Fruit fly (Drosophila melanogaster) whole organism, embryonic: ENCODE measurements around the gene CecA1.

Experiments
- Bdp1 ChIP-seq: fragments of 200-800 bp; sonication (Bioruptor generic); optimal IDR thresholded peaks from 3 replicates; lab custom pipeline; 2016; ENCODE audit warnings: missing biosample characterization, missing genetic modification characterization
- CG10431 ChIP-seq: fragments of 200-800 bp; sonication (Bioruptor generic); optimal IDR thresholded peaks from 3 replicates; lab custom pipeline; 2018; ENCODE audit warnings: missing biosample characterization, mild to moderate bottlenecking, missing genetic modification characterization
- CG10462 ChIP-seq: fragments of 200-800 bp; sonication (Bioruptor generic); optimal IDR thresholded peaks from 2 replicates; lab custom pipeline; 2016; ENCODE audit warnings: missing biosample characterization, missing genetic modification characterization
- CG11247 ChIP-seq: fragments of 200-800 bp; sonication (Bioruptor generic); IDR thresholded peaks from 2 replicates; pipeline ENCODE4 v1.3.6; 2022; ENCODE audit warnings: missing biosample characterization, missing genetic modification characterization
- CG1233 ChIP-seq: fragments of 200-800 bp; sonication (Bioruptor generic); optimal IDR thresholded peaks from 4 replicates; lab custom pipeline; 2018; ENCODE audit warnings: missing biosample characterization, mild to moderate bottlenecking, missing genetic modification characterization
- CG12942 ChIP-seq: fragments of 200-800 bp; sonication (Bioruptor generic); optimal IDR thresholded peaks from 3 replicates; lab custom pipeline; 2016; ENCODE audit warnings: missing biosample characterization, missing genetic modification characterization
- CG13287 ChIP-seq: fragments of 200-800 bp; sonication (Bioruptor generic); IDR thresholded peaks from 2 replicates; pipeline ENCODE4 v1.3.6; 2022; ENCODE audit warnings: missing biosample characterization, missing genetic modification characterization; ENCODE audit not compliant: partially characterized antibody
- CG14050 ChIP-seq: fragments of 200-800 bp; sonication (Bioruptor generic); IDR thresholded peaks from 3 replicates; pipeline ENCODE4 v1.3.6; 2022; ENCODE audit warnings: missing biosample characterization, missing genetic modification characterization
- CG14860 ChIP-seq: fragments of 200-800 bp; sonication (Bioruptor generic); IDR thresholded peaks from 3 replicates; pipeline ENCODE4 v1.3.6; 2022; ENCODE audit warnings: missing biosample characterization, missing genetic modification characterization; ENCODE audit not compliant: partially characterized antibody
- CG1529 ChIP-seq: fragments of 200-800 bp; sonication (Bioruptor generic); optimal IDR thresholded peaks from 3 replicates; lab custom pipeline; 2018; ENCODE audit warnings: missing biosample characterization, missing genetic modification characterization
- CG1603 ChIP-seq: fragments of 200-800 bp; sonication (Bioruptor generic); optimal IDR thresholded peaks from 2 replicates; lab custom pipeline; 2019; ENCODE audit warnings: missing biosample characterization, mild to moderate bottlenecking, missing genetic modification characterization, moderate library complexity
- CG16813 ChIP-seq: fragments of 200-800 bp; sonication (Bioruptor generic); IDR thresholded peaks from 3 replicates; pipeline ENCODE4 v1.3.6; 2022; ENCODE audit warnings: missing biosample characterization, missing genetic modification characterization; ENCODE audit not compliant: partially characterized antibody
- CG16815 ChIP-seq: fragments of 200-800 bp; sonication (Bioruptor generic); optimal IDR thresholded peaks from 3 replicates; lab custom pipeline; 2017; ENCODE audit warnings: missing biosample characterization, mild to moderate bottlenecking, missing genetic modification characterization
- CG18011 ChIP-seq: fragments of 200-800 bp; sonication (Bioruptor generic); optimal IDR thresholded peaks from 2 replicates; lab custom pipeline; 2017; ENCODE audit warnings: missing biosample characterization, missing genetic modification characterization, mild to moderate bottlenecking, moderate library complexity, missing genotype
- CG2712 ChIP-seq: fragments of 200-800 bp; optimal IDR thresholded peaks from 3 replicates; lab custom pipeline; 2019; ENCODE audit warnings: missing biosample characterization, mild to moderate bottlenecking, missing genetic modification characterization, moderate library complexity
- CG31441 ChIP-seq: fragments of 200-800 bp; sonication (Bioruptor generic); IDR thresholded peaks from 2 replicates; pipeline ENCODE4 v1.3.6; 2022; ENCODE audit warnings: missing biosample characterization, missing genetic modification characterization
- CG32772 ChIP-seq: fragments of 200-800 bp; sonication (Bioruptor generic); IDR thresholded peaks from 2 replicates; pipeline ENCODE4 v1.3.6; 2022; ENCODE audit warnings: missing biosample characterization, missing genetic modification characterization
- CG4328 ChIP-seq: fragments of 200-800 bp; sonication (Bioruptor generic); optimal IDR thresholded peaks from 3 replicates; lab custom pipeline; 2017; ENCODE audit warnings: missing biosample characterization, missing genetic modification reagents, missing genetic modification characterization
- CG4820 ChIP-seq: fragments of 200-800 bp; sonication (Bioruptor generic); optimal IDR thresholded peaks from 3 replicates; lab custom pipeline; 2016; ENCODE audit warnings: missing biosample characterization, missing genetic modification characterization
- CG6272 ChIP-seq: fragments of 200-800 bp; sonication (Bioruptor generic); IDR thresholded peaks from 2 replicates; pipeline ENCODE4 v1.3.6; 2022; ENCODE audit warnings: missing biosample characterization, missing genetic modification characterization
- CG6791 ChIP-seq: fragments of 200-800 bp; sonication (Bioruptor generic); IDR thresholded peaks from 3 replicates; pipeline ENCODE4 v1.3.6; 2022; ENCODE audit warnings: missing biosample characterization, missing genetic modification characterization; ENCODE audit not compliant: partially characterized antibody
- CG7745 ChIP-seq: fragments of 200-800 bp; sonication (Bioruptor generic); optimal IDR thresholded peaks from 2 replicates; lab custom pipeline; 2018; ENCODE audit warnings: missing biosample characterization, mild to moderate bottlenecking, missing genetic modification characterization, moderate library complexity
- CHES-1-like ChIP-seq: fragments of 200-800 bp; sonication (Bioruptor generic); optimal IDR thresholded peaks from 2 replicates; lab custom pipeline; 2016; ENCODE audit warnings: missing biosample characterization, missing genetic modification characterization
- Drgx ChIP-seq: fragments of 200-800 bp; sonication (Bioruptor generic); IDR thresholded peaks from 2 replicates; pipeline ENCODE4 v1.3.6; 2022; ENCODE audit warnings: missing biosample characterization, missing genetic modification characterization
- E2f1 ChIP-seq: fragments of 200-800 bp; sonication (Bioruptor generic); IDR thresholded peaks from 2 replicates; pipeline ENCODE4 v1.3.6; 2022; ENCODE audit warnings: missing biosample characterization, missing genetic modification characterization
- Fer1 ChIP-seq: fragments of 200-800 bp; sonication (Bioruptor generic); optimal IDR thresholded peaks from 2 replicates; lab custom pipeline; 2017; ENCODE audit warnings: missing biosample characterization, mild to moderate bottlenecking, missing genetic modification characterization
- Gug ChIP-seq: fragments of 200-800 bp; sonication (Bioruptor generic); IDR thresholded peaks from 4 replicates; pipeline ENCODE4 v1.3.6; 2022; ENCODE audit warnings: missing biosample characterization, missing genetic modification characterization
- Hr78 ChIP-seq, 2 experiments: fragments of 200-800 bp in 1 of 2; fragments of >200 bp in 1 of 2; sonication (Bioruptor generic) in 1 of 2; optimal IDR thresholded peaks; 2 replicates each; lab custom pipeline; 2017 to 2019; ENCODE audit warnings: missing biosample characterization in 2 of 2, missing genetic modification characterization in 2 of 2, mild to moderate bottlenecking in 1 of 2, moderate library complexity in 1 of 2
- Max ChIP-seq: fragments of 200-800 bp; sonication (Bioruptor generic); optimal IDR thresholded peaks from 2 replicates; lab custom pipeline; 2016; ENCODE audit warnings: missing biosample characterization, mild to moderate bottlenecking, missing genetic modification characterization
- Oli ChIP-seq: fragments of 200-800 bp; sonication (Bioruptor generic); optimal IDR thresholded peaks from 2 replicates; lab custom pipeline; 2018; ENCODE audit warnings: missing biosample characterization, mild to moderate bottlenecking, missing genetic modification characterization, moderate library complexity
- Sin3A ChIP-seq: fragments of >200 bp; optimal IDR thresholded peaks from 2 replicates; lab custom pipeline; 2018
- Sox100B ChIP-seq: fragments of 200-800 bp; sonication (Bioruptor generic); optimal IDR thresholded peaks from 3 replicates; lab custom pipeline; 2018; ENCODE audit warnings: missing biosample characterization, mild to moderate bottlenecking, missing genetic modification characterization
- Sry-β ChIP-seq: fragments of 200-800 bp; sonication (Bioruptor generic); optimal IDR thresholded peaks from 2 replicates; lab custom pipeline; 2018; ENCODE audit warnings: missing biosample characterization, mild to moderate bottlenecking, missing genetic modification characterization, moderate library complexity
- bbx ChIP-seq: fragments of 200-800 bp; sonication (Bioruptor generic); IDR thresholded peaks from 2 replicates; pipeline ENCODE4 v1.3.6; 2022; ENCODE audit warnings: missing biosample characterization, missing genetic modification characterization; ENCODE audit not compliant: partially characterized antibody
- bsh ChIP-seq, 2 experiments: fragments of 200-800 bp; sonication (Bioruptor generic); optimal IDR thresholded peaks; 2 replicates each; lab custom pipeline; 2017 to 2018; ENCODE audit warnings: mild to moderate bottlenecking in 2 of 2, missing biosample characterization in 2 of 2, missing genetic modification characterization in 2 of 2, moderate library complexity in 1 of 2
- cas ChIP-seq: fragments of 200-800 bp; sonication (Bioruptor generic); IDR thresholded peaks from 2 replicates; pipeline ENCODE4 v1.3.6; 2022; ENCODE audit warnings: missing biosample characterization, missing genetic modification characterization
- croc ChIP-seq: fragments of 200-800 bp; sonication (Bioruptor generic); conservative IDR thresholded peaks from 3 replicates; pipeline ENCODE4 v1.3.6; 2022; ENCODE audit warnings: missing biosample characterization, missing genetic modification characterization
- dan ChIP-seq: fragments of 200-800 bp; sonication (Bioruptor generic); IDR thresholded peaks from 2 replicates; pipeline ENCODE4 v1.3.6; 2022; ENCODE audit warnings: missing biosample characterization, missing genetic modification characterization
- dimm ChIP-seq: fragments of 200-800 bp; sonication (Bioruptor generic); IDR thresholded peaks from 2 replicates; pipeline ENCODE4 v1.3.6; 2022; ENCODE audit warnings: missing biosample characterization, missing genetic modification characterization
- dmrt11E ChIP-seq: fragments of 200-800 bp; sonication (Bioruptor generic); optimal IDR thresholded peaks from 3 replicates; lab custom pipeline; 2018; ENCODE audit warnings: missing biosample characterization, mild to moderate bottlenecking, missing genetic modification characterization, moderate library complexity
- gro ChIP-seq: fragments of 200-800 bp; sonication (Bioruptor generic); optimal IDR thresholded peaks from 2 replicates; lab custom pipeline; 2016; ENCODE audit warnings: missing biosample characterization, missing genetic modification characterization
- jigr1 ChIP-seq: fragments of 200-800 bp; sonication (Bioruptor generic); IDR thresholded peaks from 3 replicates; pipeline ENCODE4 v1.3.6; 2022; ENCODE audit warnings: missing biosample characterization, missing genetic modification characterization
- lbe ChIP-seq: fragments of 200-800 bp; sonication (Bioruptor generic); optimal IDR thresholded peaks from 2 replicates; lab custom pipeline; 2016; ENCODE audit warnings: missing biosample characterization, mild to moderate bottlenecking, missing genetic modification characterization
- mld ChIP-seq: fragments of 200-800 bp; sonication (Bioruptor generic); IDR thresholded peaks from 3 replicates; pipeline ENCODE4 v1.3.6; 2022; ENCODE audit warnings: missing biosample characterization, missing genetic modification characterization; ENCODE audit not compliant: partially characterized antibody
- nau ChIP-seq: fragments of 200-800 bp; sonication (Bioruptor generic); optimal IDR thresholded peaks from 3 replicates; lab custom pipeline; 2017; ENCODE audit warnings: missing biosample characterization, mild to moderate bottlenecking, missing genetic modification characterization, missing genetic modification reagents
- sqz ChIP-seq: fragments of 200-800 bp; sonication (Bioruptor generic); optimal IDR thresholded peaks from 3 replicates; lab custom pipeline; 2018; ENCODE audit warnings: missing biosample characterization, mild to moderate bottlenecking, missing genetic modification characterization
- tap ChIP-seq: fragments of 200-800 bp; optimal IDR thresholded peaks from 3 replicates; lab custom pipeline; 2019; ENCODE audit warnings: missing biosample characterization, mild to moderate bottlenecking, missing genetic modification characterization, moderate library complexity
- zf30C ChIP-seq: fragments of 200-800 bp; sonication (Bioruptor generic); optimal IDR thresholded peaks from 3 replicates; lab custom pipeline; 2018; ENCODE audit warnings: missing biosample characterization, mild to moderate bottlenecking, missing genetic modification characterization

The CecA1 gene

dm6 chr3R:30203104-30203986 lies 7.3 kb upstream of the CecA1 start (continued):
- no peak for TF ChIP-seq CG6791 (GFP tag; lab: Robert Waterston, UW)
- peak; percentile 84 for TF ChIP-seq CG16815 (GFP tag; lab: Kevin White, UChicago)
- peak; percentile 94 for TF ChIP-seq Gug
- TF ChIP-seq CG14860: no peak
- TF ChIP-seq CG32772 (GFP tag; lab: Robert Waterston, UW): peak; percentile 94
- peak; percentile 97 for TF ChIP-seq nau (GFP tag; lab: Kevin White, UChicago)
- TF ChIP-seq CG10431 (GFP tag; lab: Kevin White, UChicago): peak; percentile 42
- peak in 1 of 2 experiments; percentile 96 for TF ChIP-seq Hr78 (GFP tag; optimal IDR thresholded peaks at IDR 0.05; lab: Kevin White, UChicago)
- TF ChIP-seq tap: peak; percentile 95
- TF ChIP-seq sqz (GFP tag; lab: Kevin White, UChicago): peak; percentile 73
- peak; percentile 83 for TF ChIP-seq CG10462 (GFP tag; lab: Kevin White, UChicago)
- TF ChIP-seq Oli (tag; lab: Kevin White, UChicago): peak; percentile 94
- TF ChIP-seq CG12942 (GFP tag; lab: Kevin White, UChicago): peak; percentile 93
- TF ChIP-seq CG2712 (tag; lab: Kevin White, UChicago): peak; percentile 94
- peak; percentile 98 for TF ChIP-seq Fer1 (GFP tag; lab: Kevin White, UChicago)
- no peak for TF ChIP-seq CG16813
- TF ChIP-seq jigr1 (GFP tag; lab: Robert Waterston, UW): peak; percentile 92
- peak; percentile 98 for TF ChIP-seq gro (GFP tag; lab: Kevin White, UChicago)
- no peak for TF ChIP-seq Sin3A (lab: Kevin White, UChicago)
- TF ChIP-seq CG1233: peak; percentile 94
- peak; percentile 91 for TF ChIP-seq croc (GFP tag; lab: Robert Waterston, UW)
- TF ChIP-seq dan (GFP tag; lab: Robert Waterston, UW): peak; percentile 50
- TF ChIP-seq CG11247 (GFP tag; lab: Robert Waterston, UW): peak; percentile 73
- no peak for TF ChIP-seq mld
- no peak for TF ChIP-seq zf30C (GFP tag; lab: Kevin White, UChicago)
- peak; percentile 84 for TF ChIP-seq CG6272 (GFP tag; lab: Robert Waterston, UW)
- peak; percentile 73 for TF ChIP-seq Drgx (GFP tag; lab: Robert Waterston, UW)
- no peak for TF ChIP-seq lbe (GFP tag; lab: Kevin White, UChicago)
- peak; percentile 21; the same call in 1 of the 2 replicates for TF ChIP-seq CG13287 (GFP tag; lab: Robert Waterston, UW)
- 0 out of 2 replicates have a peak, but pooled peaks have one; percentile 26 for TF ChIP-seq bbx
- TF ChIP-seq CG18011: peak; percentile 69
- TF ChIP-seq CG1603: peak; percentile 96
- TF ChIP-seq CG31441: peak; percentile 94
- TF ChIP-seq Sox100B (GFP tag; lab: Kevin White, UChicago): peak; percentile 96
- TF ChIP-seq bsh (GFP tag; optimal IDR thresholded peaks at IDR 0.05; lab: Kevin White, UChicago): peak; percentile 22 to 89
- peak; percentile 94 for TF ChIP-seq dimm (GFP tag; lab: Robert Waterston, UW)
- TF ChIP-seq CG7745 (tag; lab: Kevin White, UChicago): no peak
- TF ChIP-seq Sry-β: peak; percentile 64
- peak; percentile 96 for TF ChIP-seq CG14050 (GFP tag; lab: Robert Waterston, UW)
- peak; percentile 97 for TF ChIP-seq Max (GFP tag; lab: Kevin White, UChicago)
- TF ChIP-seq CG1529 (GFP tag; lab: Kevin White, UChicago): peak; percentile 74
- peak; percentile 90 for TF ChIP-seq CG4328 (GFP tag; lab: Kevin White, UChicago)
- TF ChIP-seq CG4820: peak; percentile 97
- TF ChIP-seq cas (GFP tag; lab: Robert Waterston, UW): peak; percentile 70
- TF ChIP-seq E2f1: peak; percentile 93
- peak; percentile 81 for TF ChIP-seq Bdp1 (GFP tag; lab: Kevin White, UChicago)
- TF ChIP-seq dmrt11E (tag; lab: Kevin White, UChicago): peak; percentile 71
- peak; percentile 96 for TF ChIP-seq CHES-1-like (GFP tag; lab: Kevin White, UChicago)
